Worm (Caenorhabditis elegans): ENCODE results near the gene ugt-18.
A peak's percentile ranks its signal among the peaks of the same experiment; 100 is the strongest.

The ugt-18 gene

ce11 chrV:12869948-12870347 is 49.9 kb downstream of the ugt-18 start, which contains the start of gene T07F10.3 (continued):
- TF ChIP-seq egl-43 (GFP tag; IDR thresholded peaks at IDR 0.05), result no peak
- peak; percentile 41 for TF ChIP-seq mxl-3 (GFP tag; optimal IDR thresholded peaks at IDR 0.05)
- 0 out of 2 replicates have a peak, but pooled peaks have one; percentile 34 for TF ChIP-seq hmg-1.1 (GFP tag; IDR thresholded peaks at IDR 0.05)
- TF ChIP-seq rbr-2 (tag; optimal IDR thresholded peaks at IDR 0.05), result peak; percentile 69
- peak; percentile 69 for TF ChIP-seq spr-1 (tag; optimal IDR thresholded peaks at IDR 0.05)
- peak in 1 of 2 experiments; percentile 41 for TF ChIP-seq daf-16 (GFP tag; optimal IDR thresholded peaks at IDR 0.05)
- TF ChIP-seq daf-16 (tag; optimal IDR thresholded peaks at IDR 0.05), result peak; percentile 41
- TF ChIP-seq F10B5.3 (tag; optimal IDR thresholded peaks at IDR 0.05), result peak; percentile 30
- TF ChIP-seq F44E2.7 (GFP tag; IDR thresholded peaks at IDR 0.05), result no peak
- peak; percentile 45 for TF ChIP-seq nhr-77 (tag; optimal IDR thresholded peaks at IDR 0.05)
- peak; percentile 81 for TF ChIP-seq lin-38 (GFP tag; IDR thresholded peaks at IDR 0.05)
- TF ChIP-seq nhr-42 (GFP tag; IDR thresholded peaks at IDR 0.05), result 0 out of 2 replicates have a peak, but pooled peaks have one; percentile 21
- no peak for TF ChIP-seq Y75B8A.6 (GFP tag; IDR thresholded peaks at IDR 0.05)
- peak; percentile 69 for TF ChIP-seq nhr-28 (tag; optimal IDR thresholded peaks at IDR 0.05)
- peak; percentile 59; the same call in 1 of the 2 replicates for TF ChIP-seq pha-4 (GFP tag; IDR thresholded peaks at IDR 0.05)
- no peak for TF ChIP-seq pha-4 (tag; optimal IDR thresholded peaks at IDR 0.05)
- TF ChIP-seq Y48G9A.11 (GFP tag; IDR thresholded peaks at IDR 0.05), result peak; percentile 88
- TF ChIP-seq aly-2 (tag; optimal IDR thresholded peaks at IDR 0.05), result no peak
- no peak for TF ChIP-seq fkh-10 (GFP tag; optimal IDR thresholded peaks at IDR 0.05)
- peak; percentile 57; the same call in 1 of the 2 replicates for TF ChIP-seq vab-7 (GFP tag; IDR thresholded peaks at IDR 0.05)

ce11 chrV:12870740-12871139 is 50.7 kb downstream of the ugt-18 start:
- TF ChIP-seq cey-2 (tag; optimal IDR thresholded peaks at IDR 0.05; ENCODE audit: borderline replicate concordance, insufficient read depth), result no peak
- TF ChIP-seq unc-62 (GFP tag; optimal IDR thresholded peaks at IDR 0.05 in 1 of 2), result peak in 1 of 2 experiments; percentile 47
- no peak for TF ChIP-seq unc-62 (tag; optimal IDR thresholded peaks at IDR 0.05)
- no peak for TF ChIP-seq madf-9 (GFP tag; conservative IDR thresholded peaks at IDR 0.05)
- no peak for TF ChIP-seq pqm-1 (tag; optimal IDR thresholded peaks at IDR 0.05)
- no peak for TF ChIP-seq attf-4 (tag; optimal IDR thresholded peaks at IDR 0.05)
- no peak for TF ChIP-seq nhr-237 (tag; optimal IDR thresholded peaks at IDR 0.05)
- TF ChIP-seq Y75B8A.6 (GFP tag; IDR thresholded peaks at IDR 0.05), result no peak
- TF ChIP-seq nhr-28 (tag; optimal IDR thresholded peaks at IDR 0.05), result peak; percentile 13
- no peak for TF ChIP-seq lin-38 (GFP tag; IDR thresholded peaks at IDR 0.05)
- TF ChIP-seq set-16 (GFP tag; IDR thresholded peaks at IDR 0.05), result no peak
- no peak for TF ChIP-seq mxl-3 (GFP tag; optimal IDR thresholded peaks at IDR 0.05)

- TF ChIP-seq unc-62 (GFP tag; optimal IDR thresholded peaks at IDR 0.05 in 1 of 2) (peak in 1 of 2 experiments; percentile 4), unc-62 (tag; optimal IDR thresholded peaks at IDR 0.05) (no peak), hif-1 (tag; optimal IDR thresholded peaks at IDR 0.05) (no peak), cey-2 (tag; optimal IDR thresholded peaks at IDR 0.05; ENCODE audit: borderline replicate concordance, insufficient read depth) (no peak), nhr-48 (tag; optimal IDR thresholded peaks at IDR 0.05) (no peak)
Measured at ce11 chrV:12871753-12872152, 51.7 kb downstream of the ugt-18 start, which contains the start of gene bus-19. bus-19 (plus strand) TSS chrV:12872053.

All from whole organism, L4 larva.